Worm (Caenorhabditis elegans) whole organism, L4 larva: Measurements from ENCODE around the gene suca-1.

Experiments used
- ZK546.5 ChIP-seq, 2 experiments: sonication (generic microtip); optimal IDR thresholded peaks; 2 replicates each; lab custom pipeline; 2017; ENCODE audit warnings: missing biosample characterization in 2 of 2, missing genetic modification characterization in 2 of 2
- attf-4 ChIP-seq: sonication (generic microtip); optimal IDR thresholded peaks from 3 replicates; lab custom pipeline; 2017; ENCODE audit warnings: missing biosample characterization, missing genetic modification characterization
- dve-1 ChIP-seq: sonication (generic microtip); optimal IDR thresholded peaks from 2 replicates; lab custom pipeline; 2017; ENCODE audit warnings: antibody characterized with exemption, mild to moderate bottlenecking, missing genetic modification characterization, missing compliant biosample characterization; ENCODE audit not compliant: insufficient read depth
- unc-39 ChIP-seq: sonication (generic microtip); optimal IDR thresholded peaks from 2 replicates; lab custom pipeline; 2017; ENCODE audit warnings: missing biosample characterization, missing genetic modification characterization
- unc-62 ChIP-seq, 3 experiments: fragments of 150-350 bp in 1 of 3; sonication (generic microtip); optimal IDR thresholded peaks in 2 of 3; peaks in 1 of 3; 1 replicate in 1 of 3; 2 replicates in 2 of 3; lab custom pipeline; 2014 to 2017; ENCODE audit warnings: missing biosample characterization in 3 of 3, missing genetic modification characterization in 3 of 3, missing genetic modification reagents in 3 of 3, missing genotype in 1 of 3
- zip-2 ChIP-seq: fragments of 150-350 bp; optimal IDR thresholded peaks from 2 replicates; lab custom pipeline; 2014; ENCODE audit warnings: missing biosample characterization, missing genetic modification characterization
- ztf-11 ChIP-seq: fragments of 150-350 bp; optimal IDR thresholded peaks from 2 replicates; lab custom pipeline; 2014; ENCODE audit warnings: missing biosample characterization, missing genetic modification characterization

ce11 chrX:10891890-10892289, 8.0 kb downstream of the suca-1 start, which contains the start of gene F47B10.3:
- TF ChIP-seq unc-39: no peak
- no peak for TF ChIP-seq ztf-11 (tag; lab: Kevin White, UChicago)
- TF ChIP-seq zip-2 (tag; lab: Kevin White, UChicago): no peak
- TF ChIP-seq dve-1 (tag; lab: Kevin White, UChicago): no peak
- no peak for TF ChIP-seq ZK546.5 (tag; optimal IDR thresholded peaks at IDR 0.05; lab: Kevin White, UChicago)
- TF ChIP-seq attf-4 (tag; lab: Kevin White, UChicago): no peak
- TF ChIP-seq unc-62 (GFP tag; optimal IDR thresholded peaks at IDR 0.05 in 1 of 2; lab: Kevin White, UChicago): no peak
- no peak for TF ChIP-seq unc-62 (tag; optimal IDR thresholded peaks at IDR 0.05; lab: Kevin White, UChicago)
